Fruit fly (Drosophila melanogaster) whole organism, embryonic: ENCODE results near the gene Glyat.

Source experiments
- BEAF-32 ChIP-seq: fragments of 200-800 bp; sonication (Bioruptor generic); optimal IDR thresholded peaks from 3 replicates; lab custom pipeline; 2017; ENCODE audit warnings: missing biosample characterization, missing genetic modification characterization, mild to moderate bottlenecking, moderate library complexity, missing genetic modification reagents
- CG11456 ChIP-seq: fragments of 200-800 bp; sonication (Bioruptor generic); IDR thresholded peaks from 3 replicates; pipeline ENCODE4 v1.3.6; 2022; ENCODE audit warnings: missing biosample characterization, missing genetic modification characterization
- CG11504 ChIP-seq: fragments of 200-800 bp; sonication (Bioruptor generic); optimal IDR thresholded peaks from 3 replicates; lab custom pipeline; 2019; ENCODE audit warnings: missing biosample characterization, mild to moderate bottlenecking, missing genetic modification characterization, moderate library complexity
- CG12769 ChIP-seq: fragments of 200-800 bp; sonication (Bioruptor generic); optimal IDR thresholded peaks from 2 replicates; lab custom pipeline; 2019; ENCODE audit warnings: missing biosample characterization, mild to moderate bottlenecking, missing genetic modification characterization, moderate library complexity
- CG16863 ChIP-seq: fragments of 200-800 bp; sonication (Bioruptor generic); optimal IDR thresholded peaks from 3 replicates; lab custom pipeline; 2016; ENCODE audit warnings: missing biosample characterization, missing genetic modification characterization
- CG18619 ChIP-seq: fragments of 200-800 bp; sonication (Bioruptor generic); optimal IDR thresholded peaks from 3 replicates; lab custom pipeline; 2017; ENCODE audit warnings: missing biosample characterization, mild to moderate bottlenecking, missing genetic modification characterization
- CG2875 ChIP-seq: fragments of 200-800 bp; sonication (Bioruptor generic); optimal IDR thresholded peaks from 2 replicates; lab custom pipeline; 2017; ENCODE audit warnings: missing biosample characterization, mild to moderate bottlenecking, missing genetic modification characterization, missing genetic modification reagents
- CG31365 ChIP-seq: fragments of 200-800 bp; sonication (Bioruptor generic); optimal IDR thresholded peaks from 2 replicates; lab custom pipeline; 2018; ENCODE audit warnings: missing biosample characterization, mild to moderate bottlenecking, missing genetic modification characterization
- CG31388 ChIP-seq: fragments of 200-800 bp; sonication (Bioruptor generic); optimal IDR thresholded peaks from 2 replicates; lab custom pipeline; 2016; ENCODE audit warnings: missing biosample characterization, missing genetic modification characterization
- CG3407 ChIP-seq: fragments of 200-800 bp; sonication (Bioruptor generic); optimal IDR thresholded peaks from 2 replicates; lab custom pipeline; 2018; ENCODE audit warnings: missing biosample characterization, mild to moderate bottlenecking, missing genetic modification characterization
- CG43689 ChIP-seq: fragments of 200-800 bp; sonication (Bioruptor generic); IDR thresholded peaks from 2 replicates; pipeline ENCODE4 v1.3.6; 2022; ENCODE audit warnings: missing biosample characterization, missing genetic modification characterization
- CG6813 ChIP-seq: fragments of 200-800 bp; sonication (Bioruptor generic); optimal IDR thresholded peaks from 2 replicates; lab custom pipeline; 2017; ENCODE audit warnings: missing biosample characterization, missing genetic modification characterization, mild to moderate bottlenecking, moderate library complexity, missing genetic modification reagents
- CG8478 ChIP-seq: fragments of >200 bp; optimal IDR thresholded peaks from 2 replicates; lab custom pipeline; 2018
- CG9817 ChIP-seq: fragments of 200-800 bp; sonication (Bioruptor generic); optimal IDR thresholded peaks from 2 replicates; lab custom pipeline; 2018; ENCODE audit warnings: missing biosample characterization, mild to moderate bottlenecking, missing genetic modification characterization, moderate library complexity
- CoRest ChIP-seq: fragments of 200-800 bp; sonication (Bioruptor generic); optimal IDR thresholded peaks from 3 replicates; lab custom pipeline; 2018; ENCODE audit warnings: missing biosample characterization, mild to moderate bottlenecking, missing genetic modification characterization, moderate library complexity
- Dad ChIP-seq: fragments of 200-800 bp; sonication (Bioruptor generic); optimal IDR thresholded peaks from 3 replicates; lab custom pipeline; 2016; ENCODE audit warnings: missing biosample characterization, missing genetic modification characterization
- Dek ChIP-seq: fragments of 200-800 bp; sonication (Bioruptor generic); optimal IDR thresholded peaks from 3 replicates; lab custom pipeline; 2019; ENCODE audit warnings: missing biosample characterization, mild to moderate bottlenecking, missing genetic modification characterization, moderate library complexity
- Dip3 ChIP-seq: fragments of 200-800 bp; sonication (Bioruptor generic); optimal IDR thresholded peaks from 3 replicates; lab custom pipeline; 2016; ENCODE audit warnings: missing biosample characterization, missing genetic modification characterization
- Elba2 ChIP-seq: fragments of 200-800 bp; sonication (Bioruptor generic); optimal IDR thresholded peaks from 3 replicates; lab custom pipeline; 2016; ENCODE audit warnings: missing biosample characterization, missing genetic modification characterization
- Gsc ChIP-seq: fragments of 200-800 bp; sonication (Bioruptor generic); IDR thresholded peaks from 2 replicates; pipeline ENCODE4 v1.3.6; 2022; ENCODE audit warnings: missing biosample characterization, missing genetic modification characterization
- HmgD ChIP-seq: fragments of 200-800 bp; sonication (Bioruptor generic); optimal IDR thresholded peaks from 3 replicates; lab custom pipeline; 2016; ENCODE audit warnings: missing biosample characterization, missing genetic modification characterization
- Jarid2 ChIP-seq: fragments of 200-800 bp; sonication (Bioruptor generic); optimal IDR thresholded peaks from 3 replicates; lab custom pipeline; 2017; ENCODE audit warnings: mild to moderate bottlenecking, missing biosample characterization, missing genetic modification reagents, missing genetic modification characterization
- Lpt ChIP-seq: fragments of >200 bp; optimal IDR thresholded peaks from 2 replicates; lab custom pipeline; 2018; ENCODE audit warnings: missing biosample characterization, missing genetic modification characterization
- MBD-R2 ChIP-seq: fragments of 200-800 bp; sonication (Bioruptor generic); IDR thresholded peaks from 2 replicates; pipeline ENCODE4 v1.3.6; 2022; ENCODE audit warnings: missing biosample characterization, missing genetic modification characterization
- Mad ChIP-seq: fragments of 200-800 bp; sonication (Bioruptor generic); optimal IDR thresholded peaks from 2 replicates; lab custom pipeline; 2016; ENCODE audit warnings: missing biosample characterization, missing genetic modification characterization
- Oli ChIP-seq: fragments of 200-800 bp; sonication (Bioruptor generic); optimal IDR thresholded peaks from 2 replicates; lab custom pipeline; 2018; ENCODE audit warnings: missing biosample characterization, mild to moderate bottlenecking, missing genetic modification characterization, moderate library complexity
- Sox102F ChIP-seq: fragments of 200-800 bp; sonication (Bioruptor generic); optimal IDR thresholded peaks from 2 replicates; lab custom pipeline; 2018; ENCODE audit warnings: missing biosample characterization, mild to moderate bottlenecking, missing genetic modification characterization, moderate library complexity
- Vsx1 ChIP-seq: fragments of 200-800 bp; sonication (Bioruptor generic); optimal IDR thresholded peaks from 2 replicates; lab custom pipeline; 2017; ENCODE audit warnings: missing biosample characterization, mild to moderate bottlenecking, missing genetic modification characterization, missing genetic modification reagents
- ap ChIP-seq: fragments of 200-800 bp; sonication (Bioruptor generic); IDR thresholded peaks from 2 replicates; pipeline ENCODE4 v1.3.6; 2022; ENCODE audit warnings: missing biosample characterization, missing genetic modification characterization
- ase ChIP-seq: fragments of 200-800 bp; sonication (Bioruptor generic); IDR thresholded peaks from 3 replicates; pipeline ENCODE4 v1.3.6; 2022; ENCODE audit warnings: missing biosample characterization, missing genetic modification characterization
- bbx ChIP-seq: fragments of 200-800 bp; sonication (Bioruptor generic); IDR thresholded peaks from 2 replicates; pipeline ENCODE4 v1.3.6; 2022; ENCODE audit warnings: missing biosample characterization, missing genetic modification characterization; ENCODE audit not compliant: partially characterized antibody
- btn ChIP-seq: fragments of 200-800 bp; sonication (Bioruptor generic); optimal IDR thresholded peaks from 2 replicates; lab custom pipeline; 2016; ENCODE audit warnings: missing biosample characterization, missing genetic modification characterization
- cato ChIP-seq: fragments of 200-800 bp; sonication (Bioruptor generic); optimal IDR thresholded peaks from 2 replicates; lab custom pipeline; 2016; ENCODE audit warnings: missing biosample characterization, missing genetic modification characterization, borderline replicate concordance
- caup ChIP-seq: fragments of 200-800 bp; sonication (Bioruptor generic); optimal IDR thresholded peaks from 3 replicates; lab custom pipeline; 2017; ENCODE audit warnings: missing biosample characterization, mild to moderate bottlenecking, missing genetic modification characterization, moderate library complexity; ENCODE audit not compliant: severe bottlenecking
- corto ChIP-seq: fragments of 200-800 bp; sonication (Bioruptor generic); optimal IDR thresholded peaks from 2 replicates; lab custom pipeline; 2016; ENCODE audit warnings: missing biosample characterization, mild to moderate bottlenecking, missing genetic modification characterization, moderate library complexity
- crol ChIP-seq: fragments of 200-800 bp; sonication (Bioruptor generic); IDR thresholded peaks from 2 replicates; pipeline ENCODE4 v1.3.6; 2022; ENCODE audit warnings: missing biosample characterization, missing genetic modification characterization
- crp ChIP-seq, 2 experiments: fragments of 200-800 bp; sonication (Bioruptor generic); optimal IDR thresholded peaks; 2 replicates in 1 of 2; 3 replicates in 1 of 2; lab custom pipeline; 2017; ENCODE audit warnings: missing biosample characterization in 2 of 2, missing genetic modification characterization in 2 of 2, mild to moderate bottlenecking in 1 of 2, moderate library complexity in 1 of 2
- cwo ChIP-seq: fragments of 200-800 bp; sonication (Bioruptor generic); optimal IDR thresholded peaks from 3 replicates; lab custom pipeline; 2017; ENCODE audit warnings: missing biosample characterization, missing genetic modification characterization, mild to moderate bottlenecking, moderate library complexity, missing genetic modification reagents
- dm ChIP-seq: fragments of 200-800 bp; sonication (Bioruptor generic); optimal IDR thresholded peaks from 3 replicates; lab custom pipeline; 2016; ENCODE audit warnings: missing biosample characterization, missing genetic modification characterization
- dpn ChIP-seq, 2 experiments: fragments of 200-800 bp; sonication (Bioruptor generic); optimal IDR thresholded peaks; 3 replicates each; lab custom pipeline; 2016; ENCODE audit warnings: missing biosample characterization in 2 of 2, missing genetic modification characterization in 2 of 2
- ems ChIP-seq: fragments of 200-800 bp; sonication (Bioruptor generic); optimal IDR thresholded peaks from 3 replicates; lab custom pipeline; 2016; ENCODE audit warnings: missing biosample characterization, missing genetic modification characterization
- h ChIP-seq: fragments of >200 bp; optimal IDR thresholded peaks from 2 replicates; lab custom pipeline; 2017
- jigr1 ChIP-seq: fragments of 200-800 bp; sonication (Bioruptor generic); IDR thresholded peaks from 3 replicates; pipeline ENCODE4 v1.3.6; 2022; ENCODE audit warnings: missing biosample characterization, missing genetic modification characterization
- nerfin-2 ChIP-seq: fragments of 200-800 bp; sonication (Bioruptor generic); IDR thresholded peaks from 2 replicates; pipeline ENCODE4 v1.3.6; 2022; ENCODE audit warnings: missing biosample characterization, missing genetic modification characterization; ENCODE audit not compliant: partially characterized antibody
- so ChIP-seq: fragments of 200-800 bp; sonication (Bioruptor generic); IDR thresholded peaks from 3 replicates; pipeline ENCODE4 v1.3.6; 2022; ENCODE audit warnings: missing biosample characterization, missing genetic modification characterization
- ssp ChIP-seq: fragments of 200-800 bp; sonication (Bioruptor generic); IDR thresholded peaks from 2 replicates; pipeline ENCODE4 v1.3.6; 2022; ENCODE audit warnings: missing biosample characterization, missing genetic modification characterization
- tgo ChIP-seq: fragments of 200-800 bp; sonication (Bioruptor generic); IDR thresholded peaks from 3 replicates; pipeline ENCODE4 v1.3.6; 2022; ENCODE audit warnings: missing biosample characterization, missing genetic modification characterization
- tio ChIP-seq: fragments of 200-800 bp; sonication (Bioruptor generic); optimal IDR thresholded peaks from 2 replicates; lab custom pipeline; 2017; ENCODE audit warnings: missing biosample characterization, missing genetic modification characterization, inconsistent platforms
- tup ChIP-seq: fragments of 200-800 bp; sonication (Bioruptor generic); optimal IDR thresholded peaks from 2 replicates; lab custom pipeline; 2016; ENCODE audit warnings: missing biosample characterization, mild to moderate bottlenecking, missing genetic modification characterization, moderate library complexity

The Glyat gene

DNA sequence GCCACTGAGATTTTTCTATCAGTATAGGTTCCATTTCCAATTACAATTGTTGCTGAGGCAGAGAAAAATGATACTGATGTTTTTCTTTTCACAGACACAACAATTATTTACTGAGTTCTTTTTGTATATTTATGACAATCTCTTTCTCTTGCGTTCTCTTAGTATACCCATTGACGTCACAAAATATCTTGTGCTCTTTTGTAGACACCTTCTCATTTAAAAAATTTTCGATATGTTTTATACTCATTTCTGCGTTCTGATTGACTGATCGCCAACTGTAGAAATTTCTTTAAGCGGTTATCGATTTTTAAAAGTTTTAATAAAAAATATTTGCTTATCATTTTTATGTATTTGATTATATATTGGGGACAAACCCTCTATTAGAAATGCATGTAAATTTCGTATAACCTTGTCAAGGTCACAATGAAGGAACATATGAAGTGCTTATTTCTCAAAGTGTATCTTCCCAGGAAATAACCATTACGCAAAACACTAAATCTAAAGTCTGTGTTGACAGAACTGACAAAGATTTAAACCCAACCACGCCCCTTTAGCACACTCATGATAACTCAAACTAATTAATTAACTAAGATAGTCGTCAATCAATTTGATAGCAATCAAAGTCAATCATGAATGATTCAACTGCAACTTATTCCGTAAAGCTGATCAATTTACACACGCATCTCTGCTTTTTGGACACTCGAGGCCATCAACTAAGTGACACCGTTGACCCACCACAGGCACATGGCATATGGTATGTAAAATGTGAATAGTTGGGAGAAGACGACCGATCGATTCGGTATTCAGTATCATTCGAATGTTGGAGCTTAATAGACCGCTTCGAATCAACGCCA is at the start of gene Glyat, which contains the start of gene Tg (continued):
- TF ChIP-seq Jarid2 (GFP tag; lab: Kevin White, UChicago) (peak; percentile 4), bbx (GFP tag; lab: Robert Waterston, UW) (peak; percentile 48; the same call in 1 of the 2 replicates), Lpt (GFP tag; lab: Kevin White, UChicago) (no peak), MBD-R2 (GFP tag; lab: Robert Waterston, UW) (0 out of 2 replicates have a peak, but pooled peaks have one; percentile 6), ems (no peak), btn (GFP tag; lab: Kevin White, UChicago) (no peak), nerfin-2 (GFP tag; lab: Robert Waterston, UW) (peak; percentile 49; the same call in 1 of the 2 replicates), Dad (GFP tag; lab: Kevin White, UChicago) (no peak), ssp (GFP tag; lab: Robert Waterston, UW) (no peak), CoRest (tag; lab: Kevin White, UChicago) (peak; percentile 39), CG12769 (tag; lab: Kevin White, UChicago) (peak; percentile 12), corto (GFP tag; lab: Kevin White, UChicago) (no peak), jigr1 (GFP tag; lab: Robert Waterston, UW) (no peak), CG18619 (GFP tag; lab: Kevin White, UChicago) (no peak), CG8478 (no peak), dm (no peak), CG3407 (GFP tag; lab: Kevin White, UChicago) (no peak), Oli (tag; lab: Kevin White, UChicago) (peak; percentile 4), CG11456 (GFP tag; lab: Robert Waterston, UW) (0 out of 3 replicates have a peak, but pooled peaks have one; percentile 19), Sox102F (GFP tag; lab: Kevin White, UChicago) (no peak), Mad (GFP tag; lab: Kevin White, UChicago) (no peak), CG6813 (GFP tag; lab: Kevin White, UChicago) (no peak), ase (GFP tag; lab: Robert Waterston, UW) (no peak), caup (GFP tag; lab: Kevin White, UChicago) (no peak), CG31365 (tag; lab: Kevin White, UChicago) (no peak), CG16863 (GFP tag; lab: Kevin White, UChicago) (no peak), CG11504 (tag; lab: Kevin White, UChicago) (peak; percentile 51), CG9817 (tag; lab: Kevin White, UChicago) (no peak), Vsx1 (GFP tag; lab: Kevin White, UChicago) (no peak), tgo (no peak), Dip3 (GFP tag; lab: Kevin White, UChicago) (no peak), cwo (GFP tag; lab: Kevin White, UChicago) (peak; percentile 1), BEAF-32 (GFP tag; lab: Kevin White, UChicago) (peak; percentile 15), h (lab: Kevin White, UChicago) (no peak), dpn (GFP tag; optimal IDR thresholded peaks at IDR 0.05; lab: Kevin White, UChicago) (no peak), crol (GFP tag; lab: Robert Waterston, UW) (no peak), CG2875 (GFP tag; lab: Kevin White, UChicago) (no peak), crp (GFP tag; optimal IDR thresholded peaks at IDR 0.05; lab: Kevin White, UChicago) (no peak), tio (GFP tag; lab: Kevin White, UChicago) (no peak), CG43689 (GFP tag; lab: Robert Waterston, UW) (no peak), so (GFP tag; lab: Robert Waterston, UW) (no peak; the same call in 2 of the 3 replicates), Dek (peak; percentile 45), CG31388 (no peak), HmgD (no peak), ap (GFP tag; lab: Robert Waterston, UW) (no peak), tup (GFP tag; lab: Kevin White, UChicago) (no peak), Elba2 (GFP tag; lab: Kevin White, UChicago) (no peak), cato (no peak), Gsc (GFP tag; lab: Robert Waterston, UW) (no peak)
